Worm (Caenorhabditis elegans) whole organism, L1 larva: Measurements from ENCODE around the gene mlc-5.

Experiments used
- ama-1 ChIP-seq: fragments of 150-350 bp; optimal IDR thresholded peaks from 2 replicates; lab custom pipeline; 2014
- ceh-82 ChIP-seq, 3 experiments: fragments of 150-350 bp in 1 of 3; sonication (generic microtip) in 2 of 3; optimal IDR thresholded peaks; 2 replicates each; lab custom pipeline; 2014 to 2017; ENCODE audit warnings: missing biosample characterization in 3 of 3, missing genetic modification characterization in 3 of 3
- ces-1 ChIP-seq: fragments of 150-350 bp; optimal IDR thresholded peaks from 2 replicates; lab custom pipeline; 2014; ENCODE audit warnings: missing biosample characterization, missing genetic modification reagents, missing genetic modification characterization
- dpl-1 ChIP-seq, 3 experiments: fragments of 150-350 bp in 2 of 3; sonication (generic microtip) in 1 of 3; optimal IDR thresholded peaks; 2 replicates each; lab custom pipeline; 2014 to 2017; ENCODE audit warnings: missing biosample characterization in 3 of 3, missing genetic modification characterization in 3 of 3, missing genetic modification reagents in 3 of 3
- dsc-1 ChIP-seq: sonication (generic microtip); optimal IDR thresholded peaks from 2 replicates; lab custom pipeline; 2016; ENCODE audit warnings: mild to moderate bottlenecking, missing genetic modification characterization, missing compliant biosample characterization
- efl-1 ChIP-seq, 4 experiments: fragments of 150-350 bp; optimal IDR thresholded peaks in 3 of 4; peaks in 1 of 4; 1 replicate in 1 of 4; 2 replicates in 3 of 4; lab custom pipeline; 2014; ENCODE audit warnings: missing biosample characterization in 2 of 4, missing genetic modification characterization in 2 of 4, missing genetic modification reagents in 2 of 4
- egl-13 ChIP-seq: sonication (generic microtip); optimal IDR thresholded peaks from 2 replicates; lab custom pipeline; 2016; ENCODE audit warnings: missing genotype, missing genetic modification reagents, missing genetic modification characterization, missing compliant biosample characterization
- egl-27 ChIP-seq, 2 experiments: fragments of 150-350 bp in 1 of 2; sonication (generic microtip); optimal IDR thresholded peaks; 3 replicates each; lab custom pipeline; 2017 to 2018; ENCODE audit warnings: missing biosample characterization in 2 of 2, missing genetic modification characterization in 2 of 2, missing genetic modification reagents in 2 of 2
- elt-2 ChIP-seq: sonication (generic microtip); optimal IDR thresholded peaks from 2 replicates; lab custom pipeline; 2016; ENCODE audit warnings: missing genetic modification characterization, mild to moderate bottlenecking, inconsistent platforms, missing compliant biosample characterization, missing genetic modification reagents
- fkh-10 ChIP-seq: sonication (generic microtip); optimal IDR thresholded peaks from 2 replicates; lab custom pipeline; 2017; ENCODE audit warnings: missing biosample characterization, missing genetic modification reagents, missing genetic modification characterization
- fos-1 ChIP-seq: fragments of 150-350 bp; optimal IDR thresholded peaks from 2 replicates; lab custom pipeline; 2014; ENCODE audit warnings: missing biosample characterization, missing genetic modification characterization
- hlh-17 ChIP-seq: fragments of 200-800 bp; sonication (Bioruptor generic); optimal IDR thresholded peaks from 2 replicates; lab custom pipeline; 2018; ENCODE audit warnings: missing genetic modification characterization, mild to moderate bottlenecking, missing compliant biosample characterization, moderate library complexity, borderline replicate concordance
- hpl-2 ChIP-seq: fragments of 150-350 bp; optimal IDR thresholded peaks from 2 replicates; lab custom pipeline; 2014; ENCODE audit warnings: missing biosample characterization, missing genetic modification reagents, missing genetic modification characterization
- irx-1 ChIP-seq: sonication (generic microtip); optimal IDR thresholded peaks from 2 replicates; lab custom pipeline; 2016; ENCODE audit warnings: missing genetic modification characterization, missing compliant biosample characterization
- isw-1 ChIP-seq: fragments of 200-800 bp; sonication (Bioruptor generic); IDR thresholded peaks from 2 replicates; pipeline ENCODE4 v1.3.6; 2022; ENCODE audit warnings: missing genetic modification characterization, missing compliant biosample characterization
- lin-14 ChIP-seq: fragments of 200-800 bp; sonication (Bioruptor generic); optimal IDR thresholded peaks from 2 replicates; lab custom pipeline; 2018; ENCODE audit warnings: mild to moderate bottlenecking, missing genetic modification characterization, moderate library complexity, missing compliant biosample characterization
- lin-15B ChIP-seq: fragments of 150-350 bp; sonication (generic microtip); optimal IDR thresholded peaks from 3 replicates; lab custom pipeline; 2014; ENCODE audit warnings: missing biosample characterization, missing genetic modification characterization
- lin-35 ChIP-seq, 2 experiments: fragments of 150-350 bp; optimal IDR thresholded peaks; 2 replicates each; lab custom pipeline; 2014; ENCODE audit warnings: missing biosample characterization in 2 of 2, missing genetic modification characterization in 2 of 2, missing genetic modification reagents in 2 of 2
- lin-39 ChIP-seq: fragments of 150-350 bp; optimal IDR thresholded peaks from 2 replicates; lab custom pipeline; 2014; ENCODE audit warnings: missing biosample characterization, missing genetic modification reagents, missing genetic modification characterization
- lsy-2 ChIP-seq, 2 experiments: fragments of 150-350 bp; optimal IDR thresholded peaks; 2 replicates each; lab custom pipeline; 2014; ENCODE audit warnings: missing biosample characterization in 2 of 2, missing genetic modification characterization in 2 of 2
- mab-9 ChIP-seq: fragments of 200-800 bp; sonication (Bioruptor generic); IDR thresholded peaks from 2 replicates; pipeline ENCODE4 v1.3.6; 2022; ENCODE audit warnings: missing genetic modification reagents, missing genetic modification characterization, missing compliant biosample characterization
- mdl-1 ChIP-seq, 2 experiments: fragments of 150-350 bp; optimal IDR thresholded peaks; 2 replicates each; lab custom pipeline; 2014 to 2017; ENCODE audit warnings: missing biosample characterization in 2 of 2, missing genetic modification characterization in 2 of 2, inconsistent platforms in 1 of 2
- nhr-12 ChIP-seq: sonication (generic microtip); optimal IDR thresholded peaks from 2 replicates; lab custom pipeline; 2017; ENCODE audit warnings: missing biosample characterization, missing genetic modification characterization
- nhr-71 ChIP-seq: sonication (generic microtip); optimal IDR thresholded peaks from 2 replicates; lab custom pipeline; 2016; ENCODE audit warnings: mild to moderate bottlenecking, missing genetic modification characterization, moderate library complexity, missing compliant biosample characterization
- nhr-77 ChIP-seq: fragments of 150-350 bp; optimal IDR thresholded peaks from 2 replicates; lab custom pipeline; 2014; ENCODE audit warnings: missing biosample characterization, missing genetic modification characterization
- nhr-90 ChIP-seq: sonication (generic microtip); optimal IDR thresholded peaks from 2 replicates; lab custom pipeline; 2016; ENCODE audit warnings: mild to moderate bottlenecking, missing genetic modification characterization, missing compliant biosample characterization; ENCODE audit not compliant: poor library complexity
- pax-3 ChIP-seq: fragments of 200-800 bp; sonication (Bioruptor generic); optimal IDR thresholded peaks from 2 replicates; lab custom pipeline; 2018; ENCODE audit warnings: mild to moderate bottlenecking, missing genetic modification characterization, moderate library complexity, missing compliant biosample characterization
- pqm-1 ChIP-seq: sonication (generic microtip); optimal IDR thresholded peaks from 3 replicates; lab custom pipeline; 2017; ENCODE audit warnings: missing biosample characterization, missing genetic modification characterization
- snpc-4 ChIP-seq: fragments of 150-350 bp; optimal IDR thresholded peaks from 2 replicates; lab custom pipeline; 2014; ENCODE audit warnings: missing biosample characterization, missing genetic modification characterization
- snu-23 ChIP-seq: sonication (generic microtip); optimal IDR thresholded peaks from 2 replicates; lab custom pipeline; 2016; ENCODE audit warnings: missing genetic modification characterization, missing compliant biosample characterization
- sptf-1 ChIP-seq: fragments of 150-350 bp; optimal IDR thresholded peaks from 2 replicates; lab custom pipeline; 2014; ENCODE audit warnings: missing biosample characterization, missing genetic modification characterization
- tbx-2 ChIP-seq: sonication (generic microtip); optimal IDR thresholded peaks from 2 replicates; lab custom pipeline; 2016; ENCODE audit warnings: missing genetic modification characterization, missing compliant biosample characterization
- tlp-1 ChIP-seq: fragments of 150-350 bp; optimal IDR thresholded peaks from 2 replicates; lab custom pipeline; 2014; ENCODE audit warnings: missing biosample characterization, missing genetic modification characterization
- unc-30 ChIP-seq: sonication (generic microtip); optimal IDR thresholded peaks from 2 replicates; lab custom pipeline; 2017; ENCODE audit warnings: missing biosample characterization, missing genetic modification characterization
- unc-62 ChIP-seq: fragments of 150-350 bp; optimal IDR thresholded peaks from 2 replicates; lab custom pipeline; 2014; ENCODE audit warnings: missing biosample characterization, missing genetic modification reagents, missing genetic modification characterization
- vab-15 ChIP-seq: sonication (generic microtip); optimal IDR thresholded peaks from 2 replicates; lab custom pipeline; 2017; ENCODE audit warnings: missing genotype, mild to moderate bottlenecking, missing genetic modification characterization, missing compliant biosample characterization
- xbp-1 ChIP-seq: sonication (generic microtip); optimal IDR thresholded peaks from 2 replicates; lab custom pipeline; 2016; ENCODE audit warnings: missing genetic modification characterization, missing compliant biosample characterization
- zag-1 ChIP-seq: fragments of 150-350 bp; optimal IDR thresholded peaks from 2 replicates; lab custom pipeline; 2014; ENCODE audit warnings: missing biosample characterization, missing genetic modification characterization
- ztf-11 ChIP-seq, 2 experiments: sonication (generic microtip); optimal IDR thresholded peaks; 2 replicates each; lab custom pipeline; 2016 to 2017; ENCODE audit warnings: missing genetic modification characterization in 2 of 2, missing biosample characterization in 1 of 2, missing compliant biosample characterization in 1 of 2
- ztf-4 ChIP-seq: fragments of 150-350 bp; optimal IDR thresholded peaks from 2 replicates; lab custom pipeline; 2014; ENCODE audit warnings: missing biosample characterization, missing genetic modification characterization

Gene mlc-5

ce11 chrIII:13635730-13636360 lies 12.7 kb downstream of the mlc-5 start (continued):
- TF ChIP-seq pqm-1 (tag; lab: Kevin White, UChicago) (no peak), dsc-1 (tag; lab: Kevin White, UChicago) (peak; percentile 33), ama-1 (lab: Kevin White, UChicago) (no peak), lin-14 (GFP tag; lab: Kevin White, UChicago) (peak; percentile 82), xbp-1 (tag; lab: Kevin White, UChicago) (no peak), hpl-2 (GFP tag; lab: Kevin White, UChicago) (no peak), snu-23 (GFP tag; lab: Kevin White, UChicago) (no peak), sptf-1 (tag; lab: Kevin White, UChicago) (no peak), ztf-11 (tag; optimal IDR thresholded peaks at IDR 0.05; lab: Kevin White, UChicago) (no peak), lin-35 (GFP tag; optimal IDR thresholded peaks at IDR 0.05; lab: Kevin White, UChicago) (no peak), egl-13 (tag; lab: Kevin White, UChicago) (no peak), nhr-71 (tag; lab: Kevin White, UChicago) (peak; percentile 12), ces-1 (GFP tag; lab: Kevin White, UChicago) (no peak), zag-1 (tag; lab: Kevin White, UChicago) (no peak), efl-1 (optimal IDR thresholded peaks at IDR 0.05; lab: Kevin White, UChicago) (peak in 1 of 2 experiments; percentile 4), efl-1 (GFP tag; optimal IDR thresholded peaks at IDR 0.05 in 1 of 2; lab: Kevin White, UChicago) (peak in 1 of 2 experiments; percentile 71), ceh-82 (tag; optimal IDR thresholded peaks at IDR 0.05; lab: Kevin White, UChicago) (peak in 2 of 3 experiments; percentile 27 to 54), dpl-1 (GFP tag; optimal IDR thresholded peaks at IDR 0.05; lab: Kevin White, UChicago) (peak in 1 of 3 experiments; percentile 14), unc-30 (tag; lab: Kevin White, UChicago) (no peak), nhr-77 (no peak), unc-62 (GFP tag; lab: Kevin White, UChicago) (no peak), ztf-4 (no peak), mdl-1 (tag; optimal IDR thresholded peaks at IDR 0.05; lab: Kevin White, UChicago) (no peak), mab-9 (GFP tag; lab: Robert Waterston, UW) (no peak), snpc-4 (tag; lab: Kevin White, UChicago) (peak; percentile 72), egl-27 (tag; optimal IDR thresholded peaks at IDR 0.05; lab: Kevin White, UChicago) (no peak), irx-1 (no peak), tbx-2 (peak; percentile 12), pax-3 (tag; lab: Kevin White, UChicago) (no peak), fos-1 (tag; lab: Kevin White, UChicago) (no peak)

- TF ChIP-seq ces-1 (GFP tag; lab: Kevin White, UChicago) (peak; percentile 52), vab-15 (tag; lab: Kevin White, UChicago) (no peak), tlp-1 (tag; lab: Kevin White, UChicago) (no peak), egl-27 (tag; optimal IDR thresholded peaks at IDR 0.05; lab: Kevin White, UChicago) (no peak), lin-14 (GFP tag; lab: Kevin White, UChicago) (peak; percentile 59), lsy-2 (tag; optimal IDR thresholded peaks at IDR 0.05; lab: Kevin White, UChicago) (peak in 1 of 2 experiments; percentile 18), ceh-82 (tag; optimal IDR thresholded peaks at IDR 0.05; lab: Kevin White, UChicago) (peak in 2 of 3 experiments; percentile 4 to 12), fkh-10 (GFP tag; lab: Kevin White, UChicago) (peak; percentile 58), nhr-71 (tag; lab: Kevin White, UChicago) (peak; percentile 1), lin-39 (tag; lab: Kevin White, UChicago) (no peak)
Observed at ce11 chrIII:13637681-13638080, 14.6 kb downstream of the mlc-5 start.

- TF ChIP-seq ztf-11 (tag; optimal IDR thresholded peaks at IDR 0.05; lab: Kevin White, UChicago) (no peak), isw-1 (no peak), hlh-17 (GFP tag; lab: Kevin White, UChicago) (no peak), nhr-90 (tag; lab: Kevin White, UChicago) (no peak), efl-1 (optimal IDR thresholded peaks at IDR 0.05; lab: Kevin White, UChicago) (no peak), efl-1 (GFP tag; optimal IDR thresholded peaks at IDR 0.05 in 1 of 2; lab: Kevin White, UChicago) (no peak), egl-27 (tag; optimal IDR thresholded peaks at IDR 0.05; lab: Kevin White, UChicago) (no peak), snu-23 (GFP tag; lab: Kevin White, UChicago) (no peak), lin-15B (tag; lab: Kevin White, UChicago) (no peak), nhr-12 (tag; lab: Kevin White, UChicago) (no peak), mab-9 (GFP tag; lab: Robert Waterston, UW) (no peak), elt-2 (tag; lab: Kevin White, UChicago) (no peak)
Observed at ce11 chrIII:13640003-13640499, 16.9 kb downstream of the mlc-5 start.
